Fruit fly (Drosophila melanogaster): ENCODE data around the gene retinin.

dm6 chr3L:16291678-16292077 is 40.1 kb upstream of the retinin start:
- TF ChIP-seq CG8478 (optimal IDR thresholded peaks at IDR 0.05) (no peak), CTCF (optimal IDR thresholded peaks at IDR 0.05) (no peak)
